Worm (Caenorhabditis elegans) whole organism, L3 larva: Measurements from ENCODE around the gene C34D4.3.

ENCODE experiments used
- R02D3.7 ChIP-seq: fragments of 150-350 bp; optimal IDR thresholded peaks from 2 replicates; lab custom pipeline; 2014; ENCODE audit warnings: missing biosample characterization, missing genetic modification characterization
- aly-2 ChIP-seq: fragments of 150-350 bp; optimal IDR thresholded peaks from 2 replicates; lab custom pipeline; 2014; ENCODE audit warnings: missing biosample characterization, missing genetic modification characterization
- ceh-16 ChIP-seq: sonication (generic microtip); optimal IDR thresholded peaks from 2 replicates; lab custom pipeline; 2017; ENCODE audit warnings: missing biosample characterization, missing genetic modification characterization
- ceh-28 ChIP-seq: fragments of 150-350 bp; optimal IDR thresholded peaks from 2 replicates; lab custom pipeline; 2014; ENCODE audit warnings: missing biosample characterization, missing genetic modification reagents, missing genetic modification characterization
- ceh-82 ChIP-seq: fragments of 150-350 bp; optimal IDR thresholded peaks from 2 replicates; lab custom pipeline; 2014; ENCODE audit warnings: missing biosample characterization, missing genetic modification characterization
- daf-12 ChIP-seq: fragments of 150-350 bp; optimal IDR thresholded peaks from 2 replicates; lab custom pipeline; 2014; ENCODE audit warnings: missing biosample characterization, missing genetic modification reagents, missing genetic modification characterization
- elt-1 ChIP-seq: fragments of 150-350 bp; optimal IDR thresholded peaks from 2 replicates; lab custom pipeline; 2014; ENCODE audit warnings: missing biosample characterization, missing genetic modification characterization
- elt-2 ChIP-seq: sonication (generic microtip); optimal IDR thresholded peaks from 2 replicates; lab custom pipeline; 2016; ENCODE audit warnings: missing genetic modification reagents, mild to moderate bottlenecking, missing genetic modification characterization, missing compliant biosample characterization
- elt-3 ChIP-seq, 3 experiments: fragments of 150-350 bp in 1 of 3; sonication (generic microtip) in 2 of 3; optimal IDR thresholded peaks; 2 replicates in 2 of 3; 4 replicates in 1 of 3; lab custom pipeline; 2014 to 2017; ENCODE audit warnings: missing biosample characterization in 3 of 3, missing genetic modification characterization in 3 of 3
- eor-1 ChIP-seq, 2 experiments: fragments of 150-350 bp; optimal IDR thresholded peaks; 2 replicates each; lab custom pipeline; 2014 to 2018; ENCODE audit warnings: missing biosample characterization in 2 of 2, missing genetic modification characterization in 2 of 2
- fkh-10 ChIP-seq: sonication (generic microtip); optimal IDR thresholded peaks from 2 replicates; lab custom pipeline; 2017; ENCODE audit warnings: missing biosample characterization, missing genetic modification reagents, missing genetic modification characterization
- fkh-2 ChIP-seq: fragments of 150-350 bp; optimal IDR thresholded peaks from 2 replicates; lab custom pipeline; 2014; ENCODE audit warnings: missing biosample characterization, missing genetic modification reagents, missing genetic modification characterization
- fos-1 ChIP-seq: fragments of 150-350 bp; optimal IDR thresholded peaks from 2 replicates; lab custom pipeline; 2014; ENCODE audit warnings: missing biosample characterization, missing genetic modification characterization
- hmg-11 ChIP-seq: sonication (generic microtip); optimal IDR thresholded peaks from 2 replicates; lab custom pipeline; 2016; ENCODE audit warnings: missing genetic modification characterization, missing compliant biosample characterization
- lin-39 ChIP-seq: fragments of 150-350 bp; optimal IDR thresholded peaks from 2 replicates; lab custom pipeline; 2018; ENCODE audit warnings: missing biosample characterization, missing genetic modification reagents, missing genetic modification characterization
- lsy-12 ChIP-seq: sonication (generic microtip); optimal IDR thresholded peaks from 2 replicates; lab custom pipeline; 2016; ENCODE audit warnings: mild to moderate bottlenecking, missing genetic modification characterization, missing compliant biosample characterization
- mdl-1 ChIP-seq: fragments of 150-350 bp; optimal IDR thresholded peaks from 2 replicates; lab custom pipeline; 2014; ENCODE audit warnings: missing biosample characterization, missing genetic modification characterization
- mml-1 ChIP-seq: fragments of 150-350 bp; sonication (generic microtip); optimal IDR thresholded peaks from 3 replicates; lab custom pipeline; 2014; ENCODE audit warnings: missing biosample characterization, missing genetic modification characterization
- nhr-11 ChIP-seq: fragments of 150-350 bp; optimal IDR thresholded peaks from 2 replicates; lab custom pipeline; 2014; ENCODE audit warnings: missing biosample characterization, missing genetic modification characterization
- nhr-12 ChIP-seq: fragments of 150-350 bp; optimal IDR thresholded peaks from 2 replicates; lab custom pipeline; 2014; ENCODE audit warnings: missing biosample characterization, missing genetic modification characterization
- nhr-237 ChIP-seq: fragments of 150-350 bp; optimal IDR thresholded peaks from 2 replicates; lab custom pipeline; 2014; ENCODE audit warnings: missing biosample characterization, missing genetic modification characterization
- nhr-28 ChIP-seq: fragments of 150-350 bp; optimal IDR thresholded peaks from 2 replicates; lab custom pipeline; 2014; ENCODE audit warnings: missing biosample characterization, missing genetic modification characterization
- nhr-43 ChIP-seq: sonication (generic microtip); optimal IDR thresholded peaks from 2 replicates; lab custom pipeline; 2016; ENCODE audit warnings: mild to moderate bottlenecking, missing genetic modification characterization, missing compliant biosample characterization; ENCODE audit not compliant: poor library complexity, severe bottlenecking
- nhr-67 ChIP-seq: fragments of 150-350 bp; optimal IDR thresholded peaks from 2 replicates; lab custom pipeline; 2014; ENCODE audit warnings: missing biosample characterization, missing genetic modification characterization
- nhr-76 ChIP-seq: fragments of 150-350 bp; sonication (generic microtip); optimal IDR thresholded peaks from 5 replicates; lab custom pipeline; 2014; ENCODE audit warnings: missing biosample characterization, missing genetic modification characterization
- nhr-77 ChIP-seq: fragments of 150-350 bp; optimal IDR thresholded peaks from 2 replicates; lab custom pipeline; 2014; ENCODE audit warnings: missing biosample characterization, missing genetic modification characterization
- pha-4 ChIP-seq: fragments of 150-350 bp; optimal IDR thresholded peaks from 2 replicates; lab custom pipeline; 2014; ENCODE audit warnings: missing biosample characterization, missing genetic modification reagents, missing genetic modification characterization
- sea-2 ChIP-seq: fragments of 150-350 bp; sonication (generic microtip); optimal IDR thresholded peaks from 4 replicates; lab custom pipeline; 2014; ENCODE audit warnings: missing biosample characterization, missing genetic modification reagents, missing genetic modification characterization
- snpc-4 ChIP-seq: fragments of 150-350 bp; optimal IDR thresholded peaks from 2 replicates; lab custom pipeline; 2014; ENCODE audit warnings: missing biosample characterization, missing genetic modification characterization
- tbx-2 ChIP-seq: sonication (generic microtip); optimal IDR thresholded peaks from 2 replicates; lab custom pipeline; 2016; ENCODE audit warnings: mild to moderate bottlenecking, missing genetic modification characterization, missing compliant biosample characterization
- unc-39 ChIP-seq: sonication (generic microtip); optimal IDR thresholded peaks from 4 replicates; lab custom pipeline; 2017; ENCODE audit warnings: missing biosample characterization, missing genetic modification characterization
- unc-62 ChIP-seq: fragments of 150-350 bp; sonication (generic microtip); optimal IDR thresholded peaks from 4 replicates; lab custom pipeline; 2014; ENCODE audit warnings: missing biosample characterization, missing genetic modification reagents, missing genetic modification characterization
- zag-1 ChIP-seq: fragments of 150-350 bp; optimal IDR thresholded peaks from 2 replicates; lab custom pipeline; 2014; ENCODE audit warnings: missing biosample characterization, missing genetic modification characterization
- ztf-4 ChIP-seq: fragments of 150-350 bp; optimal IDR thresholded peaks from 2 replicates; lab custom pipeline; 2014; ENCODE audit warnings: missing biosample characterization, missing genetic modification characterization

Gene C34D4.3

ce11 chrIV:7153362-7153761 lies at the start of gene C34D4.3:
Gene C34D4.3 (plus strand): TSS chrIV:7153662.
- TF ChIP-seq elt-3 (tag; optimal IDR thresholded peaks at IDR 0.05; lab: Kevin White, UChicago): no peak
- TF ChIP-seq nhr-43 (tag; lab: Kevin White, UChicago): no peak
- no peak for TF ChIP-seq mml-1 (tag; lab: Kevin White, UChicago)
- TF ChIP-seq fkh-10 (GFP tag; lab: Kevin White, UChicago): no peak

DNA sequence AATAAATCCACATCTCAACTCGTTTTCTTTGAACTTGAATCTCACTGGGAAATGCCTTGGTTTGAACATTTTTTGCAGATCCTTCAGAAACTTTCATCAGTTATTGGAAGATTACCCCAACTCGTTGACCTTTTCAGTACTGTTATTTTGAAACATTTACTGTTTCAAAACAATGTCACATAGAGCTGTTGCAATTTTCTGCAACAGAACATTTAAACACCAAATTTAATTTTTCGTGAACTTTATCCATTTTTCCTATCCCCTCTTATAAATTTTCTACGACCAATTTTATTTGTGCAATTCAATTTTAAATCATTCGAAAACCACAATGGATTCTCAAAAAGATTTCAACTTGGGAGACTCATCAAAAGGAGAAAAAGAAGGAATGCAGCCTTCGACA lies 45.6 kb upstream of the C34D4.3 start, which contains the start of gene ZC477.2:
TSS of gene ZC477.2 (plus strand) at position 301 of the 400 bp plus-strand sequence.
- TF ChIP-seq ztf-4 (tag; lab: Kevin White, UChicago) (no peak), nhr-77 (tag; lab: Kevin White, UChicago) (no peak), ceh-28 (tag; lab: Kevin White, UChicago) (no peak), zag-1 (no peak), R02D3.7 (tag; lab: Kevin White, UChicago) (no peak), unc-39 (tag; lab: Kevin White, UChicago) (no peak), elt-1 (no peak), ceh-16 (tag; lab: Kevin White, UChicago) (no peak), nhr-76 (tag; lab: Kevin White, UChicago) (no peak), nhr-11 (tag; lab: Kevin White, UChicago) (no peak), lin-39 (no peak), ceh-82 (no peak), nhr-237 (tag; lab: Kevin White, UChicago) (no peak), fos-1 (tag; lab: Kevin White, UChicago) (no peak), hmg-11 (tag; lab: Kevin White, UChicago) (no peak), elt-2 (tag; lab: Kevin White, UChicago) (no peak)

- no peak for TF ChIP-seq ceh-28 (tag; lab: Kevin White, UChicago)
- TF ChIP-seq elt-2 (tag; lab: Kevin White, UChicago): no peak
- TF ChIP-seq elt-1: no peak
- TF ChIP-seq pha-4 (tag; lab: Kevin White, UChicago): no peak
- no peak for TF ChIP-seq daf-12 (tag; lab: Kevin White, UChicago)
- no peak for TF ChIP-seq nhr-67 (tag; lab: Kevin White, UChicago)
Observed at ce11 chrIV:7111354-7111753, 42.1 kb upstream of the C34D4.3 start, which contains the start of the genes ZC477.7 and ssq-3. Gene ZC477.7 (minus strand): TSS chrIV:7111454. Gene ssq-3 (plus strand): TSS chrIV:7111604.

DNA sequence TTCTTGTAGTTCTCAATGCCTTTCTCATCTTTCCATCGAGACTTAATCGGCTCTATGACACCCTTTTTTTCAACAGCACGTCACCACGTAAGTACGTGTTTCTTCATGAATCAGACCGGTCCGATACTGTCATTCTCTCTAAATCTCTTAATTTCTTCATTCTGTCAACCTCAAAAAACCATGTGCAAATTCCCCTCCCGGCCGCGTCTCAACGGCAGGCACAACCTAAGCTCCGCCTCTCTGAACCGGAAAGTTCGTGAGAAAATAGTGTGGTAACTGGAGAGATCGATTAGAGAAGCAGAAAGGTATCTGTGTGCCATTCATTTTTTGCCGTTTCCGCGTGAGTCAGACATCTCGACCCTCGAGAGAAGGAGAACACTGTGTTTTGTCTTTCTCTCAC lies 38.9 kb upstream of the C34D4.3 start, which contains the start of gene nas-8:
TSS of gene nas-8 (plus strand) at position 301 of the 400 bp plus-strand sequence.
- TF ChIP-seq nhr-28 (tag; lab: Kevin White, UChicago): no peak
- TF ChIP-seq fos-1 (tag; lab: Kevin White, UChicago): no peak
- no peak for TF ChIP-seq mdl-1 (tag; lab: Kevin White, UChicago)
- no peak for TF ChIP-seq eor-1 (tag; optimal IDR thresholded peaks at IDR 0.05; lab: Kevin White, UChicago)
- TF ChIP-seq elt-3 (tag; optimal IDR thresholded peaks at IDR 0.05; lab: Kevin White, UChicago): no peak
- no peak for TF ChIP-seq fkh-2 (tag; lab: Kevin White, UChicago)
- no peak for TF ChIP-seq hmg-11 (tag; lab: Kevin White, UChicago)
- TF ChIP-seq, all 47 proteins: peak for 0

ce11 chrIV:7121313-7122055 lies 32.0 kb upstream of the C34D4.3 start, which contains the start of the genes C34D4.10 and str-48:
Gene C34D4.10 (minus strand): TSS chrIV:7121413.
Gene str-48 (plus strand): TSS chrIV:7122005.
- TF ChIP-seq tbx-2 (tag; lab: Kevin White, UChicago) (no peak), unc-62 (no peak), elt-1 (no peak), nhr-237 (tag; lab: Kevin White, UChicago) (no peak), sea-2 (GFP tag; lab: Kevin White, UChicago) (no peak), lsy-12 (tag; lab: Kevin White, UChicago) (no peak), lin-39 (no peak), ceh-82 (no peak), snpc-4 (tag; lab: Kevin White, UChicago) (no peak), ceh-28 (tag; lab: Kevin White, UChicago) (no peak), nhr-12 (tag; lab: Kevin White, UChicago) (no peak), R02D3.7 (tag; lab: Kevin White, UChicago) (no peak), elt-3 (tag; optimal IDR thresholded peaks at IDR 0.05; lab: Kevin White, UChicago) (no peak), ceh-16 (tag; lab: Kevin White, UChicago) (no peak), aly-2 (no peak), nhr-11 (tag; lab: Kevin White, UChicago) (no peak)
